Worm (Caenorhabditis elegans) whole organism, young adult: Measurements from ENCODE around the gene F58H1.2.
A peak's percentile ranks its signal among the peaks of the same experiment; 100 is the strongest.

Experiments
- B0019.2 ChIP-seq: fragments of 200-800 bp; sonication (Bioruptor generic); conservative IDR thresholded peaks from 2 replicates; pipeline ENCODE4 v1.3.6; 2022; ENCODE audit warnings: missing genetic modification reagents, missing genetic modification characterization, missing compliant biosample characterization
- B0336.3 ChIP-seq: fragments of 200-800 bp; sonication (Bioruptor generic); IDR thresholded peaks from 2 replicates; pipeline ENCODE4 v1.3.6; 2022; ENCODE audit warnings: missing genetic modification characterization, missing compliant biosample characterization
- C17E4.6 ChIP-seq: fragments of 200-800 bp; sonication (Bioruptor generic); IDR thresholded peaks from 2 replicates; pipeline ENCODE4 v1.3.6; 2022; ENCODE audit warnings: missing genetic modification reagents, missing genetic modification characterization, missing compliant biosample characterization
- D2030.7 ChIP-seq: fragments of 200-800 bp; sonication (Bioruptor generic); IDR thresholded peaks from 2 replicates; pipeline ENCODE4 v1.3.6; 2022; ENCODE audit warnings: missing genetic modification reagents, missing genetic modification characterization, missing compliant biosample characterization
- F33H1.4 ChIP-seq: fragments of 200-800 bp; sonication (Bioruptor generic); IDR thresholded peaks from 2 replicates; pipeline ENCODE4 v1.3.6; 2022; ENCODE audit warnings: missing genetic modification reagents, missing genetic modification characterization, missing compliant biosample characterization
- F39B2.1 ChIP-seq: fragments of 200-800 bp; sonication (Bioruptor generic); IDR thresholded peaks from 2 replicates; pipeline ENCODE4 v1.3.6; 2022; ENCODE audit warnings: missing genetic modification reagents, missing genetic modification characterization, missing compliant biosample characterization
- F52B5.7 ChIP-seq: sonication (generic microtip); optimal IDR thresholded peaks from 2 replicates; lab custom pipeline; 2016; ENCODE audit warnings: mild to moderate bottlenecking, missing genetic modification characterization, missing compliant biosample characterization
- F57C9.4 ChIP-seq: sonication (generic microtip); optimal IDR thresholded peaks from 2 replicates; lab custom pipeline; 2017; ENCODE audit warnings: mild to moderate bottlenecking, missing genetic modification characterization, missing compliant biosample characterization
- K11D2.4 ChIP-seq: fragments of 200-800 bp; sonication (Bioruptor generic); IDR thresholded peaks from 2 replicates; pipeline ENCODE4 v1.3.6; 2022; ENCODE audit warnings: missing genetic modification reagents, missing genetic modification characterization, missing compliant biosample characterization
- K12H6.12 ChIP-seq: fragments of 200-800 bp; sonication (Bioruptor generic); optimal IDR thresholded peaks from 2 replicates; lab custom pipeline; 2018; ENCODE audit warnings: mild to moderate bottlenecking, missing genetic modification characterization, missing compliant biosample characterization
- T07F8.4 ChIP-seq: sonication (generic microtip); optimal IDR thresholded peaks from 2 replicates; lab custom pipeline; 2016; ENCODE audit warnings: mild to moderate bottlenecking, missing genetic modification characterization, moderate library complexity, missing compliant biosample characterization
- T26A5.8 ChIP-seq: sonication (generic microtip); optimal IDR thresholded peaks from 2 replicates; lab custom pipeline; 2016; ENCODE audit warnings: missing genetic modification characterization, missing compliant biosample characterization
- Y95B8A.8 ChIP-seq: fragments of 200-800 bp; sonication (Bioruptor generic); IDR thresholded peaks from 2 replicates; pipeline ENCODE4 v1.3.6; 2022; ENCODE audit warnings: missing genetic modification reagents, missing genetic modification characterization, missing compliant biosample characterization
- ZK185.1 ChIP-seq: sonication (generic microtip); optimal IDR thresholded peaks from 2 replicates; lab custom pipeline; 2016; ENCODE audit warnings: mild to moderate bottlenecking, missing genetic modification characterization, missing compliant biosample characterization; ENCODE audit not compliant: poor library complexity, severe bottlenecking
- aptf-3 ChIP-seq: fragments of 200-800 bp; sonication (Bioruptor generic); IDR thresholded peaks from 2 replicates; pipeline ENCODE4 v1.3.6; 2022; ENCODE audit warnings: missing genetic modification characterization, missing compliant biosample characterization
- attf-5 ChIP-seq: fragments of 200-800 bp; sonication (Bioruptor generic); optimal IDR thresholded peaks from 2 replicates; lab custom pipeline; 2018; ENCODE audit warnings: mild to moderate bottlenecking, missing genetic modification characterization, missing compliant biosample characterization
- bed-1 ChIP-seq: fragments of 200-800 bp; sonication (Bioruptor generic); IDR thresholded peaks from 2 replicates; pipeline ENCODE4 v1.3.6; 2022; ENCODE audit warnings: missing genetic modification reagents, missing genetic modification characterization, missing compliant biosample characterization
- bed-2 ChIP-seq: fragments of 200-800 bp; sonication (Bioruptor generic); IDR thresholded peaks from 2 replicates; pipeline ENCODE4 v1.3.6; 2022; ENCODE audit warnings: missing genetic modification reagents, missing genetic modification characterization, missing compliant biosample characterization
- ceh-91 ChIP-seq: fragments of 200-800 bp; sonication (Bioruptor generic); IDR thresholded peaks from 2 replicates; pipeline ENCODE4 v1.3.6; 2022; ENCODE audit warnings: missing genetic modification reagents, missing genetic modification characterization, missing compliant biosample characterization
- chd-7 ChIP-seq: sonication (generic microtip); optimal IDR thresholded peaks from 2 replicates; lab custom pipeline; 2016; ENCODE audit warnings: mild to moderate bottlenecking, missing genetic modification characterization, moderate library complexity, missing compliant biosample characterization
- dpl-1 ChIP-seq: fragments of 150-350 bp; optimal IDR thresholded peaks from 2 replicates; lab custom pipeline; 2014; ENCODE audit warnings: missing biosample characterization, missing genetic modification reagents, missing genetic modification characterization
- efl-1 ChIP-seq: fragments of 150-350 bp; optimal IDR thresholded peaks from 2 replicates; lab custom pipeline; 2014; ENCODE audit warnings: missing biosample characterization, missing genetic modification reagents, missing genetic modification characterization
- hmg-1.2 ChIP-seq: fragments of 200-800 bp; sonication (Bioruptor generic); IDR thresholded peaks from 2 replicates; pipeline ENCODE4 v1.3.6; 2022; ENCODE audit warnings: missing genetic modification reagents, missing genetic modification characterization, missing compliant biosample characterization
- lin-26 ChIP-seq: fragments of 200-800 bp; sonication (Bioruptor generic); IDR thresholded peaks from 2 replicates; pipeline ENCODE4 v1.3.6; 2022; ENCODE audit warnings: missing genetic modification reagents, missing genetic modification characterization, missing compliant biosample characterization
- lin-35 ChIP-seq, 3 experiments: fragments of 150-350 bp in 2 of 3; sonication (generic microtip) in 1 of 3; optimal IDR thresholded peaks; 2 replicates each; lab custom pipeline; 2014 to 2018; ENCODE audit warnings: missing biosample characterization in 3 of 3, missing genetic modification characterization in 3 of 3, missing genetic modification reagents in 3 of 3
- lin-40 ChIP-seq: sonication (generic microtip); optimal IDR thresholded peaks from 2 replicates; lab custom pipeline; 2016; ENCODE audit warnings: missing genetic modification characterization, mild to moderate bottlenecking, missing compliant biosample characterization, missing genotype, missing genetic modification reagents
- lin-54 ChIP-seq: fragments of 200-800 bp; sonication (Bioruptor generic); optimal IDR thresholded peaks from 2 replicates; lab custom pipeline; 2018; ENCODE audit warnings: mild to moderate bottlenecking, missing genetic modification characterization, missing compliant biosample characterization
- lsl-1 ChIP-seq: fragments of 200-800 bp; sonication (Bioruptor generic); optimal IDR thresholded peaks from 2 replicates; lab custom pipeline; 2018; ENCODE audit warnings: mild to moderate bottlenecking, missing genetic modification characterization, moderate library complexity, missing compliant biosample characterization
- lsy-27 ChIP-seq: sonication (generic microtip); optimal IDR thresholded peaks from 2 replicates; lab custom pipeline; 2017; ENCODE audit warnings: missing genetic modification characterization, mild to moderate bottlenecking, missing compliant biosample characterization, antibody characterized with exemption, missing genotype, borderline replicate concordance; ENCODE audit not compliant: insufficient read depth
- madf-6 ChIP-seq: fragments of 200-800 bp; sonication (Bioruptor generic); IDR thresholded peaks from 2 replicates; pipeline ENCODE4 v1.3.6; 2022; ENCODE audit warnings: missing genetic modification reagents, missing genetic modification characterization, missing compliant biosample characterization
- madf-8 ChIP-seq: fragments of 200-800 bp; sonication (Bioruptor generic); conservative IDR thresholded peaks from 2 replicates; pipeline ENCODE4 v1.3.6; 2022; ENCODE audit warnings: missing genetic modification reagents, missing genetic modification characterization, missing compliant biosample characterization
- mcd-1 ChIP-seq: fragments of 200-800 bp; sonication (Bioruptor generic); IDR thresholded peaks from 2 replicates; pipeline ENCODE4 v1.3.6; 2022; ENCODE audit warnings: missing genetic modification reagents, missing genetic modification characterization, missing compliant biosample characterization
- mxl-1 ChIP-seq: sonication (generic microtip); optimal IDR thresholded peaks from 2 replicates; lab custom pipeline; 2016; ENCODE audit warnings: missing genetic modification characterization, missing compliant biosample characterization
- nfya-2 ChIP-seq: fragments of 200-800 bp; sonication (Bioruptor generic); IDR thresholded peaks from 2 replicates; pipeline ENCODE4 v1.3.6; 2022; ENCODE audit warnings: missing genetic modification reagents, missing genetic modification characterization, missing compliant biosample characterization
- nhr-120 ChIP-seq: fragments of 200-800 bp; sonication (Bioruptor generic); IDR thresholded peaks from 2 replicates; pipeline ENCODE4 v1.3.6; 2022; ENCODE audit warnings: missing genetic modification characterization, missing compliant biosample characterization
- pbrm-1 ChIP-seq: fragments of 200-800 bp; sonication (Bioruptor generic); IDR thresholded peaks from 2 replicates; pipeline ENCODE4 v1.3.6; 2022; ENCODE audit warnings: missing genetic modification reagents, missing genetic modification characterization, missing compliant biosample characterization
- rpc-1 ChIP-seq, 2 experiments: fragments of 150-350 bp in 1 of 2; sonication (generic microtip) in 1 of 2; optimal IDR thresholded peaks; 2 replicates each; lab custom pipeline; 2014 to 2018; ENCODE audit warnings: missing biosample characterization in 1 of 2, missing genetic modification characterization in 1 of 2, missing genetic modification reagents in 1 of 2, missing genotype in 1 of 2
- snpc-4 ChIP-seq, 5 experiments: fragments of 150-350 bp in 1 of 5; sonication (generic microtip) in 4 of 5; optimal IDR thresholded peaks; 2 replicates each; lab custom pipeline; 2014 to 2018; ENCODE audit warnings: missing genetic modification characterization in 5 of 5, missing biosample characterization in 3 of 5, antibody characterized with exemption in 2 of 5, mild to moderate bottlenecking in 2 of 5, missing compliant biosample characterization in 2 of 5, missing genotype in 2 of 5, moderate library complexity in 2 of 5, missing genetic modification reagents in 1 of 5
- tbp1 ChIP-seq: fragments of 200-800 bp; sonication (Bioruptor generic); optimal IDR thresholded peaks from 2 replicates; lab custom pipeline; 2018; ENCODE audit warnings: mild to moderate bottlenecking, missing genetic modification characterization, missing compliant biosample characterization
- unc-62 ChIP-seq: fragments of 150-350 bp; optimal IDR thresholded peaks from 2 replicates; lab custom pipeline; 2014; ENCODE audit warnings: missing biosample characterization, missing genetic modification reagents, missing genetic modification characterization
- xnd-1 ChIP-seq: sonication (generic microtip); optimal IDR thresholded peaks from 2 replicates; lab custom pipeline; 2016; ENCODE audit warnings: missing genotype, missing genetic modification reagents, missing genetic modification characterization, missing compliant biosample characterization
- zim-3 ChIP-seq: sonication (generic microtip); optimal IDR thresholded peaks from 2 replicates; lab custom pipeline; 2017; ENCODE audit warnings: mild to moderate bottlenecking, missing genetic modification characterization, moderate library complexity, missing compliant biosample characterization
- ztf-25 ChIP-seq: fragments of 200-800 bp; sonication (Bioruptor generic); IDR thresholded peaks from 2 replicates; pipeline ENCODE4 v1.3.6; 2022; ENCODE audit warnings: missing genetic modification reagents, missing genetic modification characterization, missing compliant biosample characterization

The F58H1.2 gene

ce11 chrV:11917186-11917585 lies 11.7 kb upstream of the F58H1.2 start, which contains the start of gene R31.2:
TSS of gene R31.2 (plus strand) at chrV:11917573.
- peak; percentile 48 for TF ChIP-seq efl-1 (GFP tag; lab: Kevin White, UChicago)
- TF ChIP-seq madf-8: peak; percentile 78
- TF ChIP-seq lsl-1: peak; percentile 91
- peak; percentile 4 for TF ChIP-seq dpl-1 (GFP tag; lab: Kevin White, UChicago)
- TF ChIP-seq xnd-1: peak; percentile 73
- no peak for TF ChIP-seq bed-1 (GFP tag; lab: Robert Waterston, UW)
- TF ChIP-seq ceh-91 (GFP tag; lab: Robert Waterston, UW): peak; percentile 55; the same call in 1 of the 2 replicates
- peak; percentile 92 for TF ChIP-seq madf-6 (GFP tag; lab: Robert Waterston, UW)
- TF ChIP-seq F33H1.4 (GFP tag; lab: Robert Waterston, UW): peak; percentile 89
- no peak for TF ChIP-seq lin-26 (GFP tag; lab: Robert Waterston, UW)
- TF ChIP-seq K11D2.4 (GFP tag; lab: Robert Waterston, UW): no peak
- no peak for TF ChIP-seq T07F8.4 (tag; lab: Kevin White, UChicago)
- peak; percentile 23; the same call in 1 of the 2 replicates for TF ChIP-seq D2030.7 (GFP tag; lab: Robert Waterston, UW)
- peak; percentile 46; the same call in 1 of the 2 replicates for TF ChIP-seq pbrm-1 (GFP tag; lab: Robert Waterston, UW)
- TF ChIP-seq lin-54: peak; percentile 50

ce11 chrV:11919639-11920038 lies 9.3 kb upstream of the F58H1.2 start:
- TF ChIP-seq mcd-1 (GFP tag; lab: Robert Waterston, UW) (no peak), T26A5.8 (tag; lab: Kevin White, UChicago) (no peak)

- TF ChIP-seq D2030.7 (GFP tag; lab: Robert Waterston, UW) (no peak), lsl-1 (no peak), xnd-1 (no peak), F39B2.1 (no peak), chd-7 (no peak), F57C9.4 (no peak), F33H1.4 (GFP tag; lab: Robert Waterston, UW) (no peak), mxl-1 (tag; lab: Kevin White, UChicago) (no peak), attf-5 (GFP tag; lab: Kevin White, UChicago) (peak; percentile 40), F52B5.7 (tag; lab: Kevin White, UChicago) (no peak), C17E4.6 (GFP tag; lab: Robert Waterston, UW) (no peak), ZK185.1 (tag; lab: Kevin White, UChicago) (peak; percentile 17), nfya-2 (GFP tag; lab: Robert Waterston, UW) (no peak), lin-35 (GFP tag; optimal IDR thresholded peaks at IDR 0.05; lab: Kevin White, UChicago) (peak in 1 of 3 experiments; percentile 24), efl-1 (GFP tag; lab: Kevin White, UChicago) (no peak), nhr-120 (no peak), aptf-3 (no peak), lsy-27 (tag; lab: Kevin White, UChicago) (no peak), lin-26 (GFP tag; lab: Robert Waterston, UW) (peak; percentile 35; the same call in 1 of the 2 replicates), hmg-1.2 (GFP tag; lab: Robert Waterston, UW) (no peak), rpc-1 (optimal IDR thresholded peaks at IDR 0.05; lab: Kevin White, UChicago) (no peak), rpc-1 (tag; optimal IDR thresholded peaks at IDR 0.05; lab: Kevin White, UChicago) (no peak), lin-40 (tag; lab: Kevin White, UChicago) (peak; percentile 27), snpc-4 (GFP tag; optimal IDR thresholded peaks at IDR 0.05; lab: Kevin White, UChicago) (no peak), snpc-4 (tag; optimal IDR thresholded peaks at IDR 0.05; lab: Kevin White, UChicago) (peak in 2 of 4 experiments; percentile 27 to 43), zim-3 (tag; lab: Kevin White, UChicago) (no peak), K12H6.12 (tag; lab: Kevin White, UChicago) (peak; percentile 56), unc-62 (peak; percentile 69), dpl-1 (GFP tag; lab: Kevin White, UChicago) (no peak), Y95B8A.8 (no peak), B0336.3 (GFP tag; lab: Robert Waterston, UW) (peak; percentile 10; the same call in 1 of the 2 replicates), bed-2 (GFP tag; lab: Robert Waterston, UW) (no peak), bed-1 (GFP tag; lab: Robert Waterston, UW) (no peak), B0019.2 (no peak), ztf-25 (no peak), tbp1 (GFP tag; lab: Kevin White, UChicago) (peak; percentile 26), madf-6 (GFP tag; lab: Robert Waterston, UW) (no peak), K11D2.4 (GFP tag; lab: Robert Waterston, UW) (no peak)
Measured at ce11 chrV:11921229-11921628, 7.7 kb upstream of the F58H1.2 start.
